Fruit fly (Drosophila melanogaster): ENCODE measurements around the gene Fkbp59.

The Fkbp59 gene

dm6 chr2L:9908468-9908967 is 20.7 kb downstream of the Fkbp59 start, which contains the start of gene CG13124:
CG13124 (minus strand) TSS chr2L:9908633.
- TF ChIP-seq CG17801 (GFP tag; optimal IDR thresholded peaks at IDR 0.05; ENCODE audit: partially characterized antibody): peak; percentile 18

dm6 chr2L:9911783-9912182 is 24.0 kb downstream of the Fkbp59 start:
- TF ChIP-seq CG17801 (GFP tag; optimal IDR thresholded peaks at IDR 0.05; ENCODE audit: partially characterized antibody): no peak

dm6 chr2L:9912570-9913260 is 24.9 kb downstream of the Fkbp59 start, which contains the start of the genes Etl1 and Srp54:
Etl1 (minus strand) TSS chr2L:9912608.
Srp54 (plus strand) TSS chr2L:9912911.
- no peak for TF ChIP-seq CG17801 (GFP tag; optimal IDR thresholded peaks at IDR 0.05; ENCODE audit: partially characterized antibody)

- peak; percentile 93 for TF ChIP-seq CG17801 (GFP tag; optimal IDR thresholded peaks at IDR 0.05; ENCODE audit: partially characterized antibody)
Measured at dm6 chr2L:9915011-9915850, 27.4 kb downstream of the Fkbp59 start, which contains the start of gene yip2. yip2 (plus strand) TSS chr2L:9915253.

dm6 chr2L:9918020-9918959 is 30.5 kb downstream of the Fkbp59 start, which contains the start of the genes CG5885 and CG4598:
CG5885 (minus strand) TSS chr2L:9918330.
CG4598 (plus strand) TSS chr2L:9918618.
- TF ChIP-seq CG17801 (GFP tag; optimal IDR thresholded peaks at IDR 0.05; ENCODE audit: partially characterized antibody): peak; percentile 64

dm6 chr2L:9919218-9919617 is 31.4 kb downstream of the Fkbp59 start:
- TF ChIP-seq CG17801 (GFP tag; optimal IDR thresholded peaks at IDR 0.05; ENCODE audit: partially characterized antibody): no peak

- no peak for TF ChIP-seq CG17801 (GFP tag; optimal IDR thresholded peaks at IDR 0.05; ENCODE audit: partially characterized antibody)
Measured at dm6 chr2L:9919949-9920348, 32.1 kb downstream of the Fkbp59 start, which contains the start of gene CG4594. CG4594 (plus strand) TSS chr2L:9920160.

- TF ChIP-seq CG17801 (GFP tag; optimal IDR thresholded peaks at IDR 0.05; ENCODE audit: partially characterized antibody): peak; percentile 80
Measured at dm6 chr2L:9921401-9921800, 33.6 kb downstream of the Fkbp59 start, which contains the start of gene CG4592. CG4592 (plus strand) TSS chr2L:9921633.

dm6 chr2L:9924765-9925164 is 37.0 kb downstream of the Fkbp59 start, which contains the start of the genes TbCMF46 and CG42366:
TbCMF46 (minus strand) TSS chr2L:9924865.
CG42366 (plus strand) TSS chr2L:9925161.
- TF ChIP-seq CG17801 (GFP tag; optimal IDR thresholded peaks at IDR 0.05; ENCODE audit: partially characterized antibody): no peak

dm6 chr2L:9930280-9930679 is 42.5 kb downstream of the Fkbp59 start, which contains the start of gene CG42367:
CG42367 (plus strand) TSS chr2L:9930580.
- TF ChIP-seq CG17801 (GFP tag; optimal IDR thresholded peaks at IDR 0.05; ENCODE audit: partially characterized antibody): no peak

- TF ChIP-seq CG17801 (GFP tag; optimal IDR thresholded peaks at IDR 0.05; ENCODE audit: partially characterized antibody): no peak
Measured at dm6 chr2L:9933063-9933462, 45.3 kb downstream of the Fkbp59 start, which contains the start of gene Cpr30F. Cpr30F (minus strand) TSS chr2L:9933163.

- TF ChIP-seq CG17801 (GFP tag; optimal IDR thresholded peaks at IDR 0.05; ENCODE audit: partially characterized antibody): peak; percentile 69
Measured at dm6 chr2L:9937908-9938307, 50.1 kb downstream of the Fkbp59 start, which contains the start of gene Arglu1. Arglu1 (minus strand) TSS chr2L:9938134.

dm6 chr2L:9938631-9939256 is 50.9 kb downstream of the Fkbp59 start, which contains the start of the genes Datp and CG4619:
Datp (minus strand) TSS chr2L:9938790.
CG4619 (plus strand) TSS chr2L:9938863.
- TF ChIP-seq CG17801 (GFP tag; optimal IDR thresholded peaks at IDR 0.05; ENCODE audit: partially characterized antibody): peak; percentile 59
